Worm (Caenorhabditis elegans) whole organism, young adult: ENCODE data around the gene his-73.

Experiments used
- B0019.2 ChIP-seq: fragments of 200-800 bp; sonication (Bioruptor generic); conservative IDR thresholded peaks from 2 replicates; pipeline ENCODE4 v1.3.6; 2022; ENCODE audit warnings: missing genetic modification reagents, missing genetic modification characterization, missing compliant biosample characterization
- B0261.1 ChIP-seq: sonication (generic microtip); optimal IDR thresholded peaks from 2 replicates; lab custom pipeline; 2016; ENCODE audit warnings: mild to moderate bottlenecking, missing genetic modification characterization, moderate library complexity, missing compliant biosample characterization
- F22D6.2 ChIP-seq: sonication (generic microtip); optimal IDR thresholded peaks from 2 replicates; lab custom pipeline; 2016; ENCODE audit warnings: mild to moderate bottlenecking, missing genetic modification characterization, missing compliant biosample characterization
- F49E8.2 ChIP-seq: sonication (generic microtip); optimal IDR thresholded peaks from 3 replicates; lab custom pipeline; 2017; ENCODE audit warnings: missing genetic modification characterization, mild to moderate bottlenecking, missing compliant biosample characterization, antibody characterized with exemption, moderate library complexity; ENCODE audit not compliant: insufficient read depth
- aptf-3 ChIP-seq: fragments of 200-800 bp; sonication (Bioruptor generic); IDR thresholded peaks from 2 replicates; pipeline ENCODE4 v1.3.6; 2022; ENCODE audit warnings: missing genetic modification characterization, missing compliant biosample characterization
- atf-7 ChIP-seq: sonication (generic microtip); optimal IDR thresholded peaks from 2 replicates; lab custom pipeline; 2017; ENCODE audit warnings: mild to moderate bottlenecking, missing genetic modification characterization, missing compliant biosample characterization
- attf-6 ChIP-seq: fragments of 200-800 bp; sonication (Bioruptor generic); IDR thresholded peaks from 2 replicates; pipeline ENCODE4 v1.3.6; 2022; ENCODE audit warnings: missing genetic modification reagents, missing genetic modification characterization, missing compliant biosample characterization
- cebp-1 ChIP-seq, 2 experiments: fragments of 200-800 bp in 1 of 2; sonication (Bioruptor generic) in 1 of 2; sonication (generic microtip) in 1 of 2; IDR thresholded peaks in 1 of 2; optimal IDR thresholded peaks in 1 of 2; 2 replicates each; pipeline versions ENCODE4 v1.3.6 to Lab custom; 2017 to 2022; ENCODE audit warnings: missing compliant biosample characterization in 2 of 2, missing genetic modification characterization in 2 of 2, mild to moderate bottlenecking in 1 of 2, missing genetic modification reagents in 1 of 2, moderate library complexity in 1 of 2
- ceh-27 ChIP-seq: fragments of 200-800 bp; sonication (Bioruptor generic); optimal IDR thresholded peaks from 2 replicates; lab custom pipeline; 2018; ENCODE audit warnings: mild to moderate bottlenecking, missing genetic modification characterization, moderate library complexity, missing compliant biosample characterization
- chd-7 ChIP-seq: sonication (generic microtip); optimal IDR thresholded peaks from 2 replicates; lab custom pipeline; 2016; ENCODE audit warnings: mild to moderate bottlenecking, missing genetic modification characterization, moderate library complexity, missing compliant biosample characterization
- dpff-1 ChIP-seq: sonication (generic microtip); optimal IDR thresholded peaks from 2 replicates; lab custom pipeline; 2017; ENCODE audit warnings: mild to moderate bottlenecking, missing genetic modification characterization, missing compliant biosample characterization
- ekl-4 ChIP-seq: fragments of 200-800 bp; sonication (Bioruptor generic); IDR thresholded peaks from 2 replicates; pipeline ENCODE4 v1.3.6; 2022; ENCODE audit warnings: missing genetic modification reagents, missing genetic modification characterization, missing compliant biosample characterization
- ets-4 ChIP-seq: fragments of 200-800 bp; sonication (Bioruptor generic); optimal IDR thresholded peaks from 2 replicates; lab custom pipeline; 2018; ENCODE audit warnings: mild to moderate bottlenecking, missing genetic modification characterization, missing compliant biosample characterization
- let-607 ChIP-seq, 2 experiments: fragments of 200-800 bp in 1 of 2; sonication (Bioruptor generic) in 1 of 2; sonication (generic microtip) in 1 of 2; optimal IDR thresholded peaks; 2 replicates each; lab custom pipeline; 2016 to 2018; ENCODE audit warnings: mild to moderate bottlenecking in 2 of 2, missing compliant biosample characterization in 2 of 2, missing genetic modification characterization in 2 of 2, moderate library complexity in 2 of 2, missing genotype in 1 of 2
- lin-26 ChIP-seq: fragments of 200-800 bp; sonication (Bioruptor generic); IDR thresholded peaks from 2 replicates; pipeline ENCODE4 v1.3.6; 2022; ENCODE audit warnings: missing genetic modification reagents, missing genetic modification characterization, missing compliant biosample characterization
- lin-40 ChIP-seq: sonication (generic microtip); optimal IDR thresholded peaks from 2 replicates; lab custom pipeline; 2016; ENCODE audit warnings: missing genetic modification characterization, mild to moderate bottlenecking, missing compliant biosample characterization, missing genotype, missing genetic modification reagents
- lin-54 ChIP-seq: fragments of 200-800 bp; sonication (Bioruptor generic); optimal IDR thresholded peaks from 2 replicates; lab custom pipeline; 2018; ENCODE audit warnings: mild to moderate bottlenecking, missing genetic modification characterization, missing compliant biosample characterization
- mcd-1 ChIP-seq: fragments of 200-800 bp; sonication (Bioruptor generic); IDR thresholded peaks from 2 replicates; pipeline ENCODE4 v1.3.6; 2022; ENCODE audit warnings: missing genetic modification reagents, missing genetic modification characterization, missing compliant biosample characterization
- nfya-1 ChIP-seq: sonication (generic microtip); optimal IDR thresholded peaks from 2 replicates; lab custom pipeline; 2017; ENCODE audit warnings: antibody characterized with exemption, missing compliant biosample characterization, missing genetic modification characterization, borderline replicate concordance; ENCODE audit not compliant: insufficient read depth
- nhr-80 ChIP-seq: sonication (generic microtip); optimal IDR thresholded peaks from 2 replicates; lab custom pipeline; 2016; ENCODE audit warnings: missing genetic modification characterization, missing compliant biosample characterization
- rcor-1 ChIP-seq: fragments of 200-800 bp; sonication (Bioruptor generic); IDR thresholded peaks from 2 replicates; pipeline ENCODE4 v1.3.6; 2022; ENCODE audit warnings: missing genetic modification reagents, missing genetic modification characterization, missing compliant biosample characterization
- rec-8 ChIP-seq, 2 experiments: sonication (generic microtip); optimal IDR thresholded peaks; 2 replicates each; lab custom pipeline; 2016; ENCODE audit warnings: mild to moderate bottlenecking in 2 of 2, missing genetic modification characterization in 2 of 2, missing genetic modification reagents in 2 of 2, missing genotype in 2 of 2, missing biosample characterization in 1 of 2, missing compliant biosample characterization in 1 of 2, moderate library complexity in 1 of 2
- rpc-1 ChIP-seq, 2 experiments: fragments of 150-350 bp in 1 of 2; sonication (generic microtip) in 1 of 2; optimal IDR thresholded peaks; 2 replicates each; lab custom pipeline; 2014 to 2018; ENCODE audit warnings: missing biosample characterization in 1 of 2, missing genetic modification characterization in 1 of 2, missing genetic modification reagents in 1 of 2, missing genotype in 1 of 2
- snpc-3.4 ChIP-seq: sonication (generic microtip); optimal IDR thresholded peaks from 2 replicates; lab custom pipeline; 2017; ENCODE audit warnings: missing genetic modification characterization, mild to moderate bottlenecking, missing compliant biosample characterization, antibody characterized with exemption, moderate library complexity, missing genotype, missing genetic modification reagents
- tbx-9 ChIP-seq: sonication (generic microtip); optimal IDR thresholded peaks from 2 replicates; lab custom pipeline; 2016; ENCODE audit warnings: borderline replicate concordance, missing genetic modification characterization, inconsistent platforms, missing compliant biosample characterization
- unc-130 ChIP-seq: sonication (generic microtip); optimal IDR thresholded peaks from 2 replicates; lab custom pipeline; 2016; ENCODE audit warnings: missing genetic modification reagents, missing genetic modification characterization, missing compliant biosample characterization
- unc-62 ChIP-seq: fragments of 150-350 bp; optimal IDR thresholded peaks from 2 replicates; lab custom pipeline; 2014; ENCODE audit warnings: missing biosample characterization, missing genetic modification reagents, missing genetic modification characterization
- ztf-26 ChIP-seq: sonication (generic microtip); optimal IDR thresholded peaks from 2 replicates; lab custom pipeline; 2017; ENCODE audit warnings: missing genetic modification characterization, missing compliant biosample characterization

Gene his-73

DNA sequence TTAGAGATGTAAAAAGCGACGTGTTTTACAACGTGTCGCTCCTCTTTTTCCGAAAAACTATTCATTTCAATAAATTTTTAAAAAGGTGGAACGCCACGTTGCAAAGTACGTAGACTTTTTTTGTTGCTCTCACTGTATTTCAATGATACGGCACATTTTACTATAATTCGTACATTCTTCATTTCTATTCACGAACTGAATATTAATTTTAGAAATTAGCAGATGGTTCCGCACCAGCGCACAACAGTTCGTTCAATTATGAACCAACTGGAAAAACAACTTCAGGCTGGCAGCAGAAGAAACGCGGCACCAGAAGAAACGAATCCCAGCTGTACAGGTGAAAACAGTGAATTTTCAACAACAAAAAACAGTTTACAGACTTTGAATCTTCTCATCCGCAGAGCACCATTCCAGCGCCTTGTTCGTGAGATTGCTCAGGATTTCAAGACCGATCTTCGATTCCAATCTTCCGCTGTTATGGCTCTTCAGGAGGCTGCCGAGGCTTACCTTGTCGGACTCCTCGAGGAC, at the start of gene his-73, which contains the start of gene W09H1.4:
Gene his-73 (plus strand): TSS at position 478 of the 528 bp plus-strand sequence.
Gene W09H1.4 (plus strand): TSS at position 301 of the 528 bp plus-strand sequence.
- TF ChIP-seq attf-6 (no peak), unc-130 (GFP tag; lab: Kevin White, UChicago) (no peak), lin-26 (GFP tag; lab: Robert Waterston, UW) (no peak), unc-62 (GFP tag; lab: Kevin White, UChicago) (no peak), nhr-80 (tag; lab: Kevin White, UChicago) (no peak), dpff-1 (no peak), ekl-4 (GFP tag; lab: Robert Waterston, UW) (no peak), F49E8.2 (tag; lab: Kevin White, UChicago) (no peak), ztf-26 (tag; lab: Kevin White, UChicago) (no peak), ets-4 (no peak), mcd-1 (GFP tag; lab: Robert Waterston, UW) (no peak), let-607 (tag; optimal IDR thresholded peaks at IDR 0.05; lab: Kevin White, UChicago) (no peak), aptf-3 (GFP tag; lab: Robert Waterston, UW) (no peak), rpc-1 (optimal IDR thresholded peaks at IDR 0.05; lab: Kevin White, UChicago) (no peak), rpc-1 (tag; optimal IDR thresholded peaks at IDR 0.05; lab: Kevin White, UChicago) (no peak), cebp-1 (GFP tag; IDR thresholded peaks at IDR 0.05; lab: Robert Waterston, UW) (no peak), cebp-1 (tag; optimal IDR thresholded peaks at IDR 0.05; lab: Kevin White, UChicago) (no peak), rcor-1 (GFP tag; lab: Robert Waterston, UW) (no peak), snpc-3.4 (no peak), lin-40 (tag; lab: Kevin White, UChicago) (no peak), lin-54 (GFP tag; lab: Kevin White, UChicago) (no peak)

DNA sequence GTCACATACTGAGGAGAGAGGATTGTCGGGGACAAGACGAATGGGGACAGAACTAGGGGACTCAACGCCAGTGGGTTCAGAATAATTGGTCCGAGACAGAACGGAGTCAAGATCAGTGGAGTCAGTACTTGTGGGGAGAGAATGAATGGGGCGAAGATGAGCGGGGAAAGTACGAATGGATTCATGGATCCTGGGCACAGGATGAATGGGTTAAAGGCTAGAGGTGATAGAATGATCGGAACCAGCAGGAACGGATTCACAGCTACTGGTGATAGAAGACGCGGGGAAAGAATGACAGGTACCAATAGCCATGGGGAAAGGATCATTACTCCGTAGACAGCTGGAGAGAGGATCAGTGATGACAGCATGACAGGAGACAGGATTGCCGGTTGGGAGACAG, 43.9 kb upstream of the his-73 start:
- no peak for TF ChIP-seq ztf-26 (tag; lab: Kevin White, UChicago)

DNA sequence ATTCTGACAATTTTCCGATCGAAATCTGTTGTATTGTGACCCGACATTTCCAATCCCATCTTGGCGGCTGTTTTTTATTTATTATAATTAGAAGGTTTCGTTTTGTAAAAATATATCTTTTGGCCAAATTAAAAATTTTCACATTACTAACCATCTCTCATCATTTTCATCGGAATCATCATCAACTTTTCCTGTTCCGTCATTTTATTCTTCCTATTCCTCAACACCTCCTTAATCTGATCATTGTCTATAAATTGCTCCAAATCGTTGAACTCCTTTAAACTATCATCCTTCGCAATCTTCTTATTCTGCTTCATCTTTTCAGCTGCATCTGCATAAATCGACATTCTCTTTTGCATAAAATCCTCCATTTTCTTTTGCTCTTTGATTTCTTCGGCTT, 41.1 kb upstream of the his-73 start:
- no peak for TF ChIP-seq lin-54 (GFP tag; lab: Kevin White, UChicago)
- TF ChIP-seq F22D6.2 (tag; lab: Kevin White, UChicago): no peak
- no peak for TF ChIP-seq B0019.2 (GFP tag; lab: Robert Waterston, UW)
- TF ChIP-seq atf-7: no peak
- no peak for TF ChIP-seq B0261.1
- no peak for TF ChIP-seq ets-4

DNA sequence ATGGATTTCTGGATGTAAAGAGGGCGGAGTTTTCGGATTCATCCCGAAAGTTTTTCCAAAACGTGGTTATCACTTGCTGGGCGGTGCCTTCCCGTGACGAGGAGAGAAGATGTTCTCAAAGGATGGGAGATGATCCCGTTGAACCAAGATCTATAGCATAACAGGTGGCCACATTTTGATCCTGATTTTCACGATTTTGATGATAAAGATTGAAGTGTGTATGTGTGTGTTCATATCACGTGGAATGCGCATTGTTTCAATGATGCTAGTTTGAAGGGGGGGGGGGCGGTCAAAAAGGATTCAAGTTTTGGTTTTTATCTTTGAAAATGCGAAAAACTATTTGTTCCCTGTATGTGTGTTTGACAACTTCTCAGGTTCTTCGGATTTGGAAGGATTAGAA, 38.3 kb upstream of the his-73 start, which contains the start of gene mltn-1:
Gene mltn-1 (minus strand): TSS at position 22 of the 400 bp plus-strand sequence.
- TF ChIP-seq chd-7: no peak
- TF ChIP-seq ets-4: no peak
- no peak for TF ChIP-seq ceh-27 (GFP tag; lab: Kevin White, UChicago)
- TF ChIP-seq tbx-9: no peak
- no peak for TF ChIP-seq B0261.1
- TF ChIP-seq cebp-1 (GFP tag; IDR thresholded peaks at IDR 0.05; lab: Robert Waterston, UW): no peak
- TF ChIP-seq cebp-1 (tag; optimal IDR thresholded peaks at IDR 0.05; lab: Kevin White, UChicago): no peak

DNA sequence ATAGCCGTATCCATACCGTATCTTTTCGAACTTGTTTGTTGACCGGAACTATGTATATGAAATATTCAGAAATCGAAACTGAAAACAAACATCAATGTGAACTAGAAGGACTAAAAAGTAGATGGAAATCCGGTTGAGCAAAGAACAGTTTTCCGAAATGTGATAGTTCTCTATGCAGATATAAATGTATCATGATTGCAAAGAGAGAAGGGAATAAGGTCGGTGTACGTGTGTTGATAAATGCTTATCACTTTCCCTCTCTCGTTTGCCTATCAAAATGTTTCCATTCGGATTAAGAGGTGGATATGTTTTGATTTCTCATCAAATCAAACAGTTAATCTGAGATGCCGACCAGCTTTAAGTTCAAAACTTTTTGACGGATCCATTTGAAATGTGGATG, 35.3 kb upstream of the his-73 start:
- TF ChIP-seq nhr-80 (tag; lab: Kevin White, UChicago) (no peak), nfya-1 (tag; lab: Kevin White, UChicago) (no peak), rec-8 (tag; optimal IDR thresholded peaks at IDR 0.05; lab: Kevin White, UChicago) (no peak)
